Worm (Caenorhabditis elegans): Measurements from ENCODE around the gene twk-14.
"Not testable (repeated sequence)": the region's sequence is repeated elsewhere in the genome, so short reads cannot be mapped to it uniquely, and the experiment has no call there.

The twk-14 gene

DNA sequence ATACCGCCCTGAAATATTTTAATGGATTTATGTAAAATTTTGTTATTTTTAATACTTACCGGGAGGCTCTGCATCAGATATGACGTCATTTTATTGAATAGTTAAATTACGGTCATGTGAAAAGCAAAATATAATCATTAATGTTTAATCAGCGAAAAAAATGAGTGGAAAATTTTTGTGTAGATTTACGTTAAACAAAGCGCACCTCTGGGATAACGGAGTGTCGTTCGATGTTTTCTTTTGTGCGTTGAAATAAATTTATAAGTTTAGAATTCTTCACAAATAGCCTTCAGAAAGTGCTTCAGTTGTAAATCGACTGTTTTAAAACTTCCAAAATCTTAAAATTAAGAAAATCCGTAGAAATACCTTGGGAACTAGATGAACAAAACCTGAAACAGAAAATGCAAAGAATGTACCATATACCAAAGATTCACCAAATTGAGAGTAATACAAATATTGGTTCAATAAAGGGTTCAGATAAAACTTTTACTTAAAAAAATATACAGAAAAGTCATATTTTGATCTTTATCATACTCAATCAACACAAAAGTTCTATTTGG, 5.3 kb upstream of the twk-14 start, which contains the start of the genes K01D12.20 and miga-1:
TSS of gene K01D12.20 (minus strand) at position 138 of the 560 bp plus-strand sequence.
TSS of gene miga-1 (minus strand) at position 183 of the 560 bp plus-strand sequence.
- TF ChIP-seq aly-1 (tag; optimal IDR thresholded peaks at IDR 0.05) = no peak
- no peak for TF ChIP-seq ceh-13 (GFP tag; optimal IDR thresholded peaks at IDR 0.05)
- TF ChIP-seq ceh-36 (tag; optimal IDR thresholded peaks at IDR 0.05) = no peak
- TF ChIP-seq scrt-1 (GFP tag; IDR thresholded peaks at IDR 0.05) = no peak
- TF ChIP-seq hnd-1 (tag; optimal IDR thresholded peaks at IDR 0.05) = no peak
- no peak for TF ChIP-seq F13C5.2 (tag; optimal IDR thresholded peaks at IDR 0.05)
- TF ChIP-seq hmg-4 (GFP tag; optimal IDR thresholded peaks at IDR 0.05) = no peak
- TF ChIP-seq pes-1 (GFP tag; IDR thresholded peaks at IDR 0.05) = no peak
- no peak for TF ChIP-seq tbx-11 (GFP tag; IDR thresholded peaks at IDR 0.05)
- no peak for TF ChIP-seq sea-1 (GFP tag; conservative IDR thresholded peaks at IDR 0.05)
- TF ChIP-seq ets-7 (tag; optimal IDR thresholded peaks at IDR 0.05) = no peak
- no peak for TF ChIP-seq hmbx-1 (tag; optimal IDR thresholded peaks at IDR 0.05)
- no peak for TF ChIP-seq tbx-37 (GFP tag; conservative IDR thresholded peaks at IDR 0.05)

DNA sequence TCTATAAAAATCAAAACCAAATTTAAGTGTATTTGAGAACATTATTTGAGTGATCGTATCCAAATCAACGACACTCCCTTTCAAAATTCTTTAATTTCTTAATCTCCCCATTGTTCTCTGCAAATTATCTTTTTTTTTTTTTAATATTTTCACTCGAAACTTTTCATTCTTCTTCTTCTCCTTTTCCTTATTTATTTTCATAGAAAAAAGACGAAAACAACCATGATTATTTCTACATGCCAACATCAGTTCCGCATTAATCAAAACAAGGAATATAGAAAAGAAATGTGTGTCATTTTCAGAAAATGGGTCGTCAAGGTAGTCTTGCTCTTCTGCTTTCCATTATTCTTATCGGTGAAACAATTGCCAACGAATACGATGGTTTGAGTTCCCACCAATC, 2.0 kb upstream of the twk-14 start, which contains the start of gene K01D12.5:
TSS of gene K01D12.5 (plus strand) at position 301 of the 400 bp plus-strand sequence.
- TF ChIP-seq ets-7 (tag; optimal IDR thresholded peaks at IDR 0.05) (no peak), scrt-1 (GFP tag; IDR thresholded peaks at IDR 0.05) (no peak), aly-1 (tag; optimal IDR thresholded peaks at IDR 0.05) (no peak)

DNA sequence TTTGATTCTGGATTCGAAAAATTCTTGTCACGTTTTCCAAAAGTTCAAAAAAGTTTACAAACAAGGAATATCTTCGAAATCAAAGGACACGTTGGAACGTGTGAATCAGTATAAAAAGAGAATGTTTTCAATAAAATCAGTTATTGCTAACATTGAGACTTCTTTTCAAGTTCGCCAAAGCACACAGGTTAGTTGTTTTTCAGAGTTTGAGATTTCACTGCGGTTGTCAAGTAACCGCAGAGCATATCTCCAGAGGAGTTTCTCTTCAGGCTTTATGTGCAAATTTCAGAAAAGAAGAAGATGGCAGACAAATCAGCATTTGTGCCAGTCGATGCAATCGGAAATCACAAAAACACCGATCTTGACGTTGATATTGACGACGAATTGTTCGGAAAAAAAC, 9.4 kb downstream of the twk-14 start, which contains the start of gene K01D12.15:
TSS of gene K01D12.15 (plus strand) at position 301 of the 400 bp plus-strand sequence.
- TF ChIP-seq tra-4 (tag; optimal IDR thresholded peaks at IDR 0.05) = no peak
- no peak for TF ChIP-seq ets-7 (tag; optimal IDR thresholded peaks at IDR 0.05)
- no peak for TF ChIP-seq hmbx-1 (tag; optimal IDR thresholded peaks at IDR 0.05)
- no peak for TF ChIP-seq F13C5.2 (tag; optimal IDR thresholded peaks at IDR 0.05)
- no peak for TF ChIP-seq sea-1 (GFP tag; conservative IDR thresholded peaks at IDR 0.05)
- TF ChIP-seq aly-1 (tag; optimal IDR thresholded peaks at IDR 0.05) = no peak
- TF ChIP-seq flt-1 (GFP tag; IDR thresholded peaks at IDR 0.05) = no peak
- no peak for TF ChIP-seq ama-1 (optimal IDR thresholded peaks at IDR 0.05)
- TF ChIP-seq ceh-36 (tag; optimal IDR thresholded peaks at IDR 0.05) = no peak
- no peak for TF ChIP-seq scrt-1 (GFP tag; IDR thresholded peaks at IDR 0.05)
- TF ChIP-seq hmg-4 (GFP tag; optimal IDR thresholded peaks at IDR 0.05) = no peak
- TF ChIP-seq tbx-11 (GFP tag; IDR thresholded peaks at IDR 0.05) = no peak
- TF ChIP-seq hnd-1 (tag; optimal IDR thresholded peaks at IDR 0.05) = no peak
- TF ChIP-seq tbx-37 (GFP tag; conservative IDR thresholded peaks at IDR 0.05) = no peak
- no peak for TF ChIP-seq B0310.2 (tag; optimal IDR thresholded peaks at IDR 0.05)
- no peak for TF ChIP-seq ceh-13 (GFP tag; optimal IDR thresholded peaks at IDR 0.05)
- TF ChIP-seq pes-1 (GFP tag; IDR thresholded peaks at IDR 0.05) = no peak

DNA sequence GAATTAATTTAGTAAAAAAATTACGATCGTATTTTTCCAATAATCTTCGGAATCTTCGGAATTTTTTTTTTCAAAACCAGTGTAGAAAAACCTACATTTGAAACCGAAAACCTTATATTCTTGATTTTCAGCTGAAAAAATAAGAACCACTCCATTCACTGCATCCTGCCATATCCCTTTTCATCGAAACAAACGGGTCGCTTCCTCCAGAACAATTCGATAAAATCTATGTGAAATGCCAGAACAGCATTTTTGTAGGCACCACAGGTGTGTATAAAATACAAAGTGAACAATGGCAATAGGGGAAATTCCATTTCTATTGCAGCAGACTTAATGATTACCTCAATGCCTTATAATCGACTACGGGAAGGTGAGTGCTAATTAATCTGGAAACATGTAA, 18.2 kb downstream of the twk-14 start, which contains the start of gene K01D12.1:
TSS of gene K01D12.1 (plus strand) at position 301 of the 400 bp plus-strand sequence.
- TF ChIP-seq sea-1 (GFP tag; conservative IDR thresholded peaks at IDR 0.05) (no peak), ceh-13 (GFP tag; optimal IDR thresholded peaks at IDR 0.05) (no peak), hmg-4 (GFP tag; optimal IDR thresholded peaks at IDR 0.05) (no peak), aly-1 (tag; optimal IDR thresholded peaks at IDR 0.05) (no peak), flt-1 (GFP tag; IDR thresholded peaks at IDR 0.05) (no peak), ets-7 (tag; optimal IDR thresholded peaks at IDR 0.05) (no peak), ama-1 (optimal IDR thresholded peaks at IDR 0.05) (no peak), F13C5.2 (tag; optimal IDR thresholded peaks at IDR 0.05) (no peak), hnd-1 (tag; optimal IDR thresholded peaks at IDR 0.05) (no peak), tbx-37 (GFP tag; conservative IDR thresholded peaks at IDR 0.05) (no peak), tbx-11 (GFP tag; IDR thresholded peaks at IDR 0.05) (no peak), hmbx-1 (tag; optimal IDR thresholded peaks at IDR 0.05) (no peak), ceh-36 (tag; optimal IDR thresholded peaks at IDR 0.05) (no peak), scrt-1 (GFP tag; IDR thresholded peaks at IDR 0.05) (no peak), B0310.2 (tag; optimal IDR thresholded peaks at IDR 0.05) (no peak), pes-1 (GFP tag; IDR thresholded peaks at IDR 0.05) (no peak), tra-4 (tag; optimal IDR thresholded peaks at IDR 0.05) (no peak)

DNA sequence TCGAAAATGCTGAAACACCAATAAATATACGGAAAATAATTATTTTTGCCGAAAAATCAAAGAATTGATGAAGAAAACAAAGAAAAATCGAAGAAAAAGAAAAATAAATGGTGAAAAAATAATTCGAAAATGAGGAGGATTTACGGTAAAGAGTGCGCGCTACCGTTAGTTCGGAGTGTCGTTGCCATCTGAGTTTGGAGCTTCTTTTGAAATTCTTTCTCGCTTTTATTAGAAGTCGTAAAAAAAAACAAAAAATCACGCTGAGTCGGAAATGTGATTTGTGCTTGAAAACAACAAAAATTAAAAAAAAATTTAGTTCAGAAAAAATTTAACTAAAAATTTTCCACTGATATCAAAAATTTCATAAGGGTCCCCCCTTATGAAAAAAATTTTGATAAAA, 21.3 kb downstream of the twk-14 start, which contains the start of gene F23H12.10:
TSS of gene F23H12.10 (minus strand) at position 12 of the 400 bp plus-strand sequence.
- not testable (repeated sequence) for TF ChIP-seq ama-1 (optimal IDR thresholded peaks at IDR 0.05); ceh-13 (GFP tag; optimal IDR thresholded peaks at IDR 0.05); tbx-37 (GFP tag; conservative IDR thresholded peaks at IDR 0.05)

DNA sequence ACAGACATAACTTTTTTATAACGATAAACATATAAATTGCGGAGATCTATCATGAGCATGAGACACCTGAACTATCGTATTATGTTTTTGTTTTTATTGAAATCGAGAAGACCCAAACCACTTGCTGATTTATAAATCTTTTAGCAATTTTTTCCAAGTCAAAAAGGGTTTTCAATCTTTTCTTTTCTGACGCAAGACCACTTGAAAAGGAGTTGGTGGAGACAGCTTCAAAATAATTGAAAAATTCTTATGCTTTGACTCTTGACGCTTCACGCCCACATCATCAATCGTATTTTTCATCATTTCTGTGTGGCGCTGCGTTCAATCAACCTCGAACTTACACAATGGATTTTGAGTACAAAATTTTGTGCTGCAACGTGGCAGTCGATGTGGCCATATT, 24.1 kb downstream of the twk-14 start, which contains the start of gene F23H12.7:
TSS of gene F23H12.7 (plus strand) at position 301 of the 400 bp plus-strand sequence.
- TF ChIP-seq ceh-36 (tag; optimal IDR thresholded peaks at IDR 0.05) = no peak
- TF ChIP-seq aly-1 (tag; optimal IDR thresholded peaks at IDR 0.05) = no peak
- no peak for TF ChIP-seq pes-1 (GFP tag; IDR thresholded peaks at IDR 0.05)
- TF ChIP-seq scrt-1 (GFP tag; IDR thresholded peaks at IDR 0.05) = no peak
- TF ChIP-seq sea-1 (GFP tag; conservative IDR thresholded peaks at IDR 0.05) = no peak
- TF ChIP-seq tra-4 (tag; optimal IDR thresholded peaks at IDR 0.05) = no peak
- TF ChIP-seq hnd-1 (tag; optimal IDR thresholded peaks at IDR 0.05) = no peak
- no peak for TF ChIP-seq ceh-13 (GFP tag; optimal IDR thresholded peaks at IDR 0.05)
- TF ChIP-seq ets-7 (tag; optimal IDR thresholded peaks at IDR 0.05) = no peak
- no peak for TF ChIP-seq hmbx-1 (tag; optimal IDR thresholded peaks at IDR 0.05)
- no peak for TF ChIP-seq ama-1 (optimal IDR thresholded peaks at IDR 0.05)
- TF ChIP-seq F13C5.2 (tag; optimal IDR thresholded peaks at IDR 0.05) = no peak
- no peak for TF ChIP-seq flt-1 (GFP tag; IDR thresholded peaks at IDR 0.05)
- TF ChIP-seq tbx-37 (GFP tag; conservative IDR thresholded peaks at IDR 0.05) = no peak
- no peak for TF ChIP-seq B0310.2 (tag; optimal IDR thresholded peaks at IDR 0.05)

DNA sequence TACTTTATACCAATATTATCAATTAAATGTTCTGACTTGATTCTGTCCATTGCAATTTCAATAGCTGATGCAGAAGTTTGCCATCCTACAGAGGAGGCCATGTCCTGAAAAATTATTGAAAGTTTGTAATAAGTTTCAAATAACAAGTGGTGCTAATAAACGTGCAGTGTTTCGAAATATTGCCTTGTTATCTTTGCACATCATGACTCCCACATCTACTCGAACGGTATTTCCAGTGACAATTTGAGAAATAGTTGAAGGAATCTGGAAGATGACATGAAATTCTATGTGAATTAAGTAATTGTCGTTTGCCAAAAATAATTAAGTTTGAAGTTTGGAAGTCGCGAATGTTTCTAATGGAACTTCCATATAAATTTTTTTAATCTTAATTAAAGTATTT, 26.1 kb downstream of the twk-14 start, which contains the start of gene gcy-13:
TSS of gene gcy-13 (minus strand) at position 101 of the 400 bp plus-strand sequence.
- TF ChIP-seq flt-1 (GFP tag; IDR thresholded peaks at IDR 0.05) = no peak
- no peak for TF ChIP-seq aly-1 (tag; optimal IDR thresholded peaks at IDR 0.05)
- TF ChIP-seq hmbx-1 (tag; optimal IDR thresholded peaks at IDR 0.05) = no peak
- TF ChIP-seq tbx-37 (GFP tag; conservative IDR thresholded peaks at IDR 0.05) = no peak
- TF ChIP-seq B0310.2 (tag; optimal IDR thresholded peaks at IDR 0.05) = no peak
- TF ChIP-seq ama-1 (optimal IDR thresholded peaks at IDR 0.05) = no peak
- TF ChIP-seq tbx-11 (GFP tag; IDR thresholded peaks at IDR 0.05) = no peak
- no peak for TF ChIP-seq ceh-36 (tag; optimal IDR thresholded peaks at IDR 0.05)
- TF ChIP-seq sea-1 (GFP tag; conservative IDR thresholded peaks at IDR 0.05) = no peak
- TF ChIP-seq hmg-4 (GFP tag; optimal IDR thresholded peaks at IDR 0.05) = no peak
- no peak for TF ChIP-seq F13C5.2 (tag; optimal IDR thresholded peaks at IDR 0.05)
- no peak for TF ChIP-seq ceh-13 (GFP tag; optimal IDR thresholded peaks at IDR 0.05)
- no peak for TF ChIP-seq ets-7 (tag; optimal IDR thresholded peaks at IDR 0.05)
- TF ChIP-seq tra-4 (tag; optimal IDR thresholded peaks at IDR 0.05) = no peak
- TF ChIP-seq hnd-1 (tag; optimal IDR thresholded peaks at IDR 0.05) = no peak
- TF ChIP-seq pes-1 (GFP tag; IDR thresholded peaks at IDR 0.05) = no peak
- no peak for TF ChIP-seq scrt-1 (GFP tag; IDR thresholded peaks at IDR 0.05)

All from whole organism, early embryonic.